Fruit fly (Drosophila melanogaster) whole organism, embryonic: ENCODE measurements around the gene nSMase.

Experiments used
- Bdp1 ChIP-seq: fragments of 200-800 bp; sonication (Bioruptor generic); optimal IDR thresholded peaks from 3 replicates; lab custom pipeline; 2016; ENCODE audit warnings: missing biosample characterization, missing genetic modification characterization
- CG14050 ChIP-seq: fragments of 200-800 bp; sonication (Bioruptor generic); IDR thresholded peaks from 3 replicates; pipeline ENCODE4 v1.3.6; 2022; ENCODE audit warnings: missing biosample characterization, missing genetic modification characterization
- CG9727 ChIP-seq: fragments of 200-800 bp; sonication (Bioruptor generic); optimal IDR thresholded peaks from 3 replicates; lab custom pipeline; 2017; ENCODE audit warnings: missing biosample characterization, mild to moderate bottlenecking, missing genetic modification characterization
- CoRest ChIP-seq: fragments of 200-800 bp; sonication (Bioruptor generic); optimal IDR thresholded peaks from 3 replicates; lab custom pipeline; 2018; ENCODE audit warnings: missing biosample characterization, mild to moderate bottlenecking, missing genetic modification characterization, moderate library complexity
- Dfd ChIP-seq, 2 experiments: fragments of >200 bp; optimal IDR thresholded peaks; 2 replicates each; lab custom pipeline; 2017; ENCODE audit warnings: missing biosample characterization in 2 of 2, missing genetic modification characterization in 2 of 2
- ERR ChIP-seq: fragments of 200-800 bp; sonication (Bioruptor generic); optimal IDR thresholded peaks from 2 replicates; lab custom pipeline; 2016; ENCODE audit warnings: missing biosample characterization, missing genetic modification characterization
- Rx ChIP-seq: fragments of 200-800 bp; sonication (Bioruptor generic); IDR thresholded peaks from 2 replicates; pipeline ENCODE4 v1.3.6; 2022; ENCODE audit warnings: missing biosample characterization, missing genetic modification characterization
- sens ChIP-seq: fragments of 200-800 bp; sonication (Bioruptor generic); peaks from one replicate; lab custom pipeline; 2016; ENCODE audit warnings: missing biosample characterization, missing genetic modification characterization

dm6 chr3L:3250922-3251658, 32.1 kb downstream of the nSMase start:
- no peak for TF ChIP-seq CG9727 (GFP tag; lab: Kevin White, UChicago)
- no peak for TF ChIP-seq CoRest (tag; lab: Kevin White, UChicago)
- TF ChIP-seq sens (GFP tag; lab: Kevin White, UChicago) = no peak
- no peak for TF ChIP-seq Dfd (GFP tag; optimal IDR thresholded peaks at IDR 0.05; lab: Kevin White, UChicago)
- TF ChIP-seq Bdp1 = no peak
- no peak for TF ChIP-seq ERR (GFP tag; lab: Kevin White, UChicago)
- no peak for TF ChIP-seq CG14050 (GFP tag; lab: Robert Waterston, UW)
- TF ChIP-seq Rx (GFP tag; lab: Robert Waterston, UW) = no peak
